Worm (Caenorhabditis elegans): ENCODE measurements around the gene R11D1.1.

Gene R11D1.1

DNA sequence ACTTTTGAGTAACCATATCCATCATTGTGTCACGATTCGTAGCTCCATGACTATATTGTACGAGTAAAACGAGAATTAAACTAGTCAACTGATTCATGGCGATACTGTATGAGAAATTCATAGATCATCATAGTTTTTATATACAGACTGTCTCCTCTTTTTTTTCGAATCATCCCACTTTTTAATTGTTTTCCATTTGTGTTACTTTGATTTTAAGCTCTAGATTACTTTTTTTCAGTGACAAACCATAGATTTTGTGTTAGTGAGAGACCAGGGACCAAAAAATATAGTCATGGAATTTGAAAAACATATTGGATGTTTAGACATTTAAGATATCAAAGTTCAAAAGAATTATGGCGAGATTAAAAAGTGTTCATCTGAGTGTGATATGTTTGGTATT is 7.8 kb downstream of the R11D1.1 start, which contains the start of gene R11D1.3:
R11D1.3 (minus strand) TSS at position 101 of the 400 bp plus-strand sequence.
- no peak for TF ChIP-seq madf-8 (GFP tag; conservative IDR thresholded peaks at IDR 0.05)
- no peak for TF ChIP-seq madf-6 (GFP tag; IDR thresholded peaks at IDR 0.05)
- TF ChIP-seq sea-2 (GFP tag; IDR thresholded peaks at IDR 0.05), result no peak
- TF ChIP-seq F39B2.1 (GFP tag; IDR thresholded peaks at IDR 0.05), result no peak
- TF ChIP-seq F57A8.1 (GFP tag; optimal IDR thresholded peaks at IDR 0.05), result no peak
- no peak for TF ChIP-seq ztf-3 (GFP tag; optimal IDR thresholded peaks at IDR 0.05)
- no peak for TF ChIP-seq Y79H2A.3 (GFP tag; conservative IDR thresholded peaks at IDR 0.05)
- TF ChIP-seq hmg-1.2 (GFP tag; IDR thresholded peaks at IDR 0.05), result no peak
- no peak for TF ChIP-seq rec-8 (tag; optimal IDR thresholded peaks at IDR 0.05)
- TF ChIP-seq F49E8.2 (tag; optimal IDR thresholded peaks at IDR 0.05; ENCODE audit: insufficient read depth), result no peak
- no peak for TF ChIP-seq ztf-26 (tag; optimal IDR thresholded peaks at IDR 0.05)
- TF ChIP-seq ceh-91 (GFP tag; IDR thresholded peaks at IDR 0.05), result no peak
- TF ChIP-seq B0019.2 (GFP tag; conservative IDR thresholded peaks at IDR 0.05), result no peak
- TF ChIP-seq B0261.1 (tag; optimal IDR thresholded peaks at IDR 0.05), result no peak
- no peak for TF ChIP-seq chd-7 (tag; optimal IDR thresholded peaks at IDR 0.05)
- TF ChIP-seq mxl-1 (tag; optimal IDR thresholded peaks at IDR 0.05), result no peak
- TF ChIP-seq ekl-4 (GFP tag; IDR thresholded peaks at IDR 0.05), result no peak
- TF ChIP-seq somi-1 (GFP tag; optimal IDR thresholded peaks at IDR 0.05), result no peak

DNA sequence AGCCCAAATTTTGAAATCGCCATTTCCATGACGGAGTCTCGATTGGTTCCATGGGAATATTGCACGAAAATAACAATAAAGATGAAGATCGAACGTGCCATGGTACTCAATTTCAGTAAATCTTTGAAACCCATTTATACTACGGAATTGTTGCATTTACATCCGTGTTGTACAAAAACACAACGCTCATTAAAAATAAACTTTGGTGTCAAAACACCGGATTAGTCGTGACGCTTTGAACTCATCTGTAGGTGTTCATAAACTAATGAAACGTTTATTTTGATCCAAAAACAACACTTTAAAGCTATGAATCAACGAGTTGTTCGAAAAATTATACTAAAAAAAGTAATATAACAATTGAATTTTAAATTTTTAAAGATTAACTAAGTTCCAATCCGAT is 9.9 kb downstream of the R11D1.1 start, which contains the start of gene R11D1.4:
R11D1.4 (minus strand) TSS at position 101 of the 400 bp plus-strand sequence.
- no peak for TF ChIP-seq lsy-27 (tag; optimal IDR thresholded peaks at IDR 0.05; ENCODE audit: borderline replicate concordance, insufficient read depth)
- no peak for TF ChIP-seq unc-62 (GFP tag; optimal IDR thresholded peaks at IDR 0.05)
- no peak for TF ChIP-seq rcor-1 (GFP tag; IDR thresholded peaks at IDR 0.05)
- TF ChIP-seq xnd-1 (tag; optimal IDR thresholded peaks at IDR 0.05), result no peak
- no peak for TF ChIP-seq chd-7 (tag; optimal IDR thresholded peaks at IDR 0.05)
- TF ChIP-seq efl-1 (GFP tag; optimal IDR thresholded peaks at IDR 0.05), result no peak
- TF ChIP-seq madf-3 (GFP tag; IDR thresholded peaks at IDR 0.05), result no peak
- no peak for TF ChIP-seq ceh-58 (GFP tag; IDR thresholded peaks at IDR 0.05)
- no peak for TF ChIP-seq F22D6.2 (tag; optimal IDR thresholded peaks at IDR 0.05)

DNA sequence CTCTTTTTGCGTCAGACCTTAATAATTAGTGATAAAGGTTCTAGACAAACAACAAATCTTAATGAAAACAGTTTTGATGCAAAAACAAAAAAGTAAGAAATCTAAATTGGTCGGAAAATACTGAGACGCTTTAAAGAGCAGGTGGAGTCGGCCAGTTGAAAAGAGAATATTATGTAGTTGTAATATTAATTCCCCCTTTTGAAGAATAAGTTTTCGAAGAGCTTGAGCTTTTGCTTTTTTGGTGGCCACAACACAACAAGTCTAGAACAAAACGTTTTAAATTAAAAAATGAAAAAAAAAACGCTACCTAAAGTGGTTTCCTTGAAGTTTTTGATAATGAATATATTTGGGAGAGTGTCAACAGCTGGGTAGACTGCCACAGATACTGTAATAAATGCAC is 12.3 kb downstream of the R11D1.1 start, which contains the start of gene str-178:
str-178 (minus strand) TSS at position 101 of the 400 bp plus-strand sequence.
- TF ChIP-seq die-1 (tag; optimal IDR thresholded peaks at IDR 0.05) (no peak), zfh-2 (GFP tag; conservative IDR thresholded peaks at IDR 0.05) (no peak), hsf-1 (GFP tag; IDR thresholded peaks at IDR 0.05) (no peak), nhr-27 (tag; optimal IDR thresholded peaks at IDR 0.05) (no peak), B0019.2 (GFP tag; conservative IDR thresholded peaks at IDR 0.05) (no peak), akir-1 (GFP tag; optimal IDR thresholded peaks at IDR 0.05) (no peak), madf-3 (GFP tag; IDR thresholded peaks at IDR 0.05) (no peak), attf-3 (GFP tag; conservative IDR thresholded peaks at IDR 0.05) (no peak), unc-62 (GFP tag; optimal IDR thresholded peaks at IDR 0.05) (no peak), somi-1 (GFP tag; optimal IDR thresholded peaks at IDR 0.05) (no peak), gei-17 (GFP tag; optimal IDR thresholded peaks at IDR 0.05) (no peak), ztf-26 (tag; optimal IDR thresholded peaks at IDR 0.05) (no peak), lin-40 (tag; optimal IDR thresholded peaks at IDR 0.05) (no peak)

DNA sequence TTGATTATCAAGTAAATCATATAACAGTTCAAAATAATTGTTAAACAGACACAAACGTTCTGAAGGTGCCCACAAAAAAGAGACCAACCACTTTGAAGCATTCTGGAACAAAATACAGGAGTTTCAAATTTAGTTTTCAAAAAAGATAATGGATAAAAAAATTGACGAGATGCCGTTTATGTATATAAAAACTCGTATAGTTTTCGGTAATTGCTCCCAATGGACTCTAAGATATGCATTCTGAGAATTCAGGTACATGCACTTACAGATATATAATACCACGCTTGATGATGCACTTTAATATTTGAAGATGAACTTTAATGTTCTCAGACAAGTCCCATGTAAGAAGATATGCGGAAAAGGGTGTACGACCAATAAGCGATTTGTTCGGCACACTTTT is 14.4 kb downstream of the R11D1.1 start, which contains the start of gene str-181:
str-181 (minus strand) TSS at position 101 of the 400 bp plus-strand sequence.
- TF ChIP-seq akir-1 (GFP tag; optimal IDR thresholded peaks at IDR 0.05), result no peak
- TF ChIP-seq egl-44 (GFP tag; IDR thresholded peaks at IDR 0.05), result no peak
- no peak for TF ChIP-seq nhr-90 (tag; optimal IDR thresholded peaks at IDR 0.05)
- no peak for TF ChIP-seq ceh-91 (GFP tag; IDR thresholded peaks at IDR 0.05)
- no peak for TF ChIP-seq ZK185.1 (tag; optimal IDR thresholded peaks at IDR 0.05; ENCODE audit: poor library complexity, severe bottlenecking)
- TF ChIP-seq K11D2.4 (GFP tag; IDR thresholded peaks at IDR 0.05), result no peak
- no peak for TF ChIP-seq nfya-2 (GFP tag; IDR thresholded peaks at IDR 0.05)
- TF ChIP-seq madf-8 (GFP tag; conservative IDR thresholded peaks at IDR 0.05), result no peak
- TF ChIP-seq let-607 (tag; optimal IDR thresholded peaks at IDR 0.05), result no peak
- TF ChIP-seq mxl-1 (tag; optimal IDR thresholded peaks at IDR 0.05), result no peak
- no peak for TF ChIP-seq mes-4 (tag; optimal IDR thresholded peaks at IDR 0.05)
- TF ChIP-seq B0035.1 (tag; optimal IDR thresholded peaks at IDR 0.05), result no peak
- TF ChIP-seq zim-3 (tag; optimal IDR thresholded peaks at IDR 0.05), result no peak
- no peak for TF ChIP-seq nhr-27 (tag; optimal IDR thresholded peaks at IDR 0.05)
- TF ChIP-seq B0336.3 (GFP tag; IDR thresholded peaks at IDR 0.05), result no peak
